Worm (Caenorhabditis elegans): Measurements from ENCODE around the gene gsp-1.
A peak's percentile ranks its signal among the peaks of the same experiment; 100 is the strongest.

gsp-1 gene

DNA sequence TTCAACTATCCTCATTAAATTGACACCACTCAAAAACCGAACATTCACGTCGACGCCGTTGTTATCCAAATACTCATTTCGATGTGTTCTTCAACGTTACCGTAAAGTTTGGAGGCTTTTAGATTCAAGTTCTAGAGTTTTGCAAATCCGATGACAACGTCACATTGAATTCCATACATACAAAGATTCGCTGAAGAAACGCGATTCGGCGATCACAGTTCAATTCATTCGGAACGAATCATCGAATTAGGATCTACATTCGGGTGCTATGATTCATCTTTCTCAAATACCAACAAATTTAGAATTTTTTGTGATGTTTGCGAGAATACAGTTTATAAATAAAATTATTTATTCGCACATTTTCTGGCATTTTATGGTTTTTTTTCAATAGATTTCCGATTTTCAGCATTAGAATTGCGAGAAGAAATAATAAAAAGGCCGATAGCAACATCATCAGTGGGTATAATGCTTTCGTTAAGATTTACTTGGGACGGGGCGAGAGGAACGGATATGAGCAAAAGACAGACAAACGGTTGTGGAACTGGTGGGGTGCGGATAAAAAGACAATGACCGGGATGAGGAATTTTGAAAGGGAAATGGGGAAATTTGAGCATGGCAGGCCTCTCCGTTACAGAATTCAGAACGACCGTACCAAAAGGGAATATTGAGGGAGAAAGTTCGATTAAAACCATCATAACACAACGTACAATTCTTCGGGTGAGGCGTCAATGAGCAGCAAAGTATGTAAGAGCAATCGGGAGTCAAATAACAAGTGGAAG, 29.8 kb downstream of the gsp-1 start (continued):
- TF ChIP-seq snu-23 (GFP tag; optimal IDR thresholded peaks at IDR 0.05) (peak; percentile 5), lin-39 (tag; optimal IDR thresholded peaks at IDR 0.05) (no peak), lsy-2 (tag; optimal IDR thresholded peaks at IDR 0.05) (peak in 1 of 2 experiments; percentile 40), nhr-85 (tag) (peak; percentile 64), mdl-1 (tag; optimal IDR thresholded peaks at IDR 0.05) (peak in 1 of 2 experiments; percentile 28), efl-3 (GFP tag; optimal IDR thresholded peaks at IDR 0.05) (no peak), mef-2 (tag; optimal IDR thresholded peaks at IDR 0.05) (no peak)

DNA sequence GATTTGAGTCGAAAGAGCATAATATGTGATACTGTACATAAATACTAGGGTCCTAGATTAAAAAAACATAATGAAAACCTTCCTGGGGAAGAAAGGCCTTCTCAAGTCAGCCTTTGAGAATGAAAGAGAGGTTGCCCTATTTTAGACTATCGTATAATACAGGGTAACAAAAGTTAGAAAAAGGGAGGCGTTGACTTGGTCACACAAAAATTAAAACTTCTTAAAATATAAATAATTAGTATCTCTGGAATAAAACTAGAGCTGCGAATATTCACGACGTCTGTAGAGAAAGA, 30.3 kb downstream of the gsp-1 start:
- no peak for TF ChIP-seq efl-1 (optimal IDR thresholded peaks at IDR 0.05)
- peak in 1 of 2 experiments; percentile 84 for TF ChIP-seq efl-1 (GFP tag; optimal IDR thresholded peaks at IDR 0.05 in 1 of 2)
- TF ChIP-seq ceh-88 (GFP tag; IDR thresholded peaks at IDR 0.05) = no peak

DNA sequence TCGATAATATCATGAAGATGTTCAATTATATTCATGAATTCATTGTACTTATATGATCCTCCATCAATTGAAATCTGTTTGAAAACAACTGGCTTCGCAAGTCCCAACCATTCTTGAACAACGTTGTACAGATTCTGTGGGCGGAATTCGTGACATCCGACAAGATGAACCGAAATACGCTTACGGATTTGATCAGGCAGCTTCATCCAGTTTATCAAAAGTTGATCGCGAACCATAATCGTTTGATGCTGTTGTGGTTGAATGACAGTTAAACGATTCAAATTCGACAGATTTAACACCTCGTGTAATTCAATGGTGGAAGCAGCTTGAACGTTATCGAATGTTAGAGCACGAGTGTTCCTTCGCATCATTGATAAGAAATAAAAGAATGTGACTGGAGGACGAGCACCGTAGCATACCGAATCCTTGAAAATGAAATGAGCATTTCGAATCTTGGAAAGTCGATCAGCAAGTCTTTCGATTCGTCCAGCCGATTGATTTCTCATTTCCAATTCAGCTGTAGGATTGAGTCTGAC, 31.6 kb downstream of the gsp-1 start:
- no peak for TF ChIP-seq swsn-7 (tag; optimal IDR thresholded peaks at IDR 0.05)
- no peak for TF ChIP-seq F16B12.6 (tag; optimal IDR thresholded peaks at IDR 0.05)
- TF ChIP-seq nhr-47 (tag; optimal IDR thresholded peaks at IDR 0.05) = no peak
- TF ChIP-seq aly-2 (tag; optimal IDR thresholded peaks at IDR 0.05) = peak; percentile 80
- no peak for TF ChIP-seq elt-3 (tag; optimal IDR thresholded peaks at IDR 0.05)
- TF ChIP-seq efl-1 (optimal IDR thresholded peaks at IDR 0.05) = no peak
- TF ChIP-seq efl-1 (GFP tag; optimal IDR thresholded peaks at IDR 0.05 in 1 of 2) = peak in 1 of 2 experiments; percentile 90
- TF ChIP-seq nhr-28 (tag; optimal IDR thresholded peaks at IDR 0.05) = no peak

DNA sequence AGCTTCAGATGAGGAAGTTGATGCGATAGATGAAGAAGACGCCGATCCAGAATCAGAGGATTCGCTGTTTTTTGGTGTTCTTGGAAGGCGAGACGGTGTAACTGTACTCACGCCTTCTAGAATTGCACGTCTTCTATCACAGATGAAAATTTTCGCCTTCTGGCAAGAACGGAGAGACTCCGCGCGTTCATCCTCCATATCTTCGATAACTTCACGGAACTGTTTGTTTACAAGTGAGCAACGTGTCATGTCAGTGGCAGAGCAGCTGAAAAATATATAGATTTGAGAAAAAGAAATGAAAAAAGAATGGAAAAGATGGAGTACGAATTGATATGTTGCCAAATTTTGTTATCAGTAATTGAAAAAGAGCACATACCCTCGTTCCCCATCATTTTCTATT, 32.4 kb downstream of the gsp-1 start:
- TF ChIP-seq lin-35 (GFP tag; optimal IDR thresholded peaks at IDR 0.05) (peak in 1 of 2 experiments; percentile 2), ztf-11 (tag; optimal IDR thresholded peaks at IDR 0.05) (no peak), efl-1 (optimal IDR thresholded peaks at IDR 0.05) (no peak), efl-1 (GFP tag; optimal IDR thresholded peaks at IDR 0.05 in 1 of 2) (peak in 1 of 2 experiments; percentile 87)

DNA sequence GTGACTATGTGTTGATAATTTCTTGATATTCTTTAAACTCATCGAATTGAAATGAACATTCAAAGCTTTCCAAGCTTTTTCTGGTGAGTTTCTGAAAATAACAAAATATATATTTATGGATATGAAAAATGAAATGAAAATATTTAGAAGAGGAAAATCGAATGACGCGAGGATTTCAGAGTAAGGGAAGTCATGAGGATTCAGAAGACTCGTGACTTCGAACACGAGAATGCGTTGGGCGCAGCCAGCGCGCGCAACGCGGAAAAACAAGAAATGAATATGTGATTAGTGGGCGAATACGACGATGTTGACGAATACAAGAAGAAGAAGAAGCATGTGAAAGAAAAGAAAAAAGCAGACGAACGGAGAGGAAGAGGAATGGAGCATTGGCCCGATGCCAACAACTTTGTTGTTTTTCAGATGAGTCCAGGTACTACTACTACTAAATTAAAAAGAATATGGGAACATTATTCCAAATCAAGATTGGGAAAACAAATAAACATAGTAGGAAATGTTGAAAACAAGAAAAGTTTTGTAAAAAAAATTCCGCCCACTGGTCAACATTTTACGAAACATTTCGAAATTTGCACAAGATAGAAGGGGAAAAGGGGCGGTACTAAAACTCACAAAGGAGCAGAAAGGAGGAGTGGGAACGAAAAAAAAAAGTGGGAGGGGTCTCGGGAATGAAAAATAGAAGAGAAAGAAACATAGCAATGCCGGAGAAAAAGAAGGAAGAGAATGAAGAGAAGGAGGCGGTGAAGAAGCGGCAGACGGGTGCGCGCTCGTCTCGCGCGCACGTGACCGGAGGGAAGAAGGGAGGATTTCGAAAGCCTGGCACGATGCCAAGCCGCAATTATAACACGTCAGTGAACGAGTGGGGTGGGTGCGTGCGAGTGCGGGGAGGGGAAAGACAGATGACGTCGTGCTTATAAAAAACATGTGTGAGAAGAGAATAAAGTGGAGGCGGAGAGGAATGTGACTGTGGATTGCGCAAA, 33.2 kb downstream of the gsp-1 start:
- peak; percentile 94 for TF ChIP-seq egl-13 (tag; optimal IDR thresholded peaks at IDR 0.05)
- TF ChIP-seq C16A3.4 (tag; optimal IDR thresholded peaks at IDR 0.05) = peak; percentile 79
- peak; percentile 82 for TF ChIP-seq sup-37 (GFP tag; optimal IDR thresholded peaks at IDR 0.05)
- TF ChIP-seq sptf-1 (tag; optimal IDR thresholded peaks at IDR 0.05) = no peak
- TF ChIP-seq vab-15 (tag; optimal IDR thresholded peaks at IDR 0.05) = peak; percentile 97
- peak; percentile 67 for TF ChIP-seq nhr-237 (tag; optimal IDR thresholded peaks at IDR 0.05)
- TF ChIP-seq elt-2 (tag; optimal IDR thresholded peaks at IDR 0.05) = peak; percentile 29
- TF ChIP-seq unc-86 (tag; optimal IDR thresholded peaks at IDR 0.05) = peak; percentile 91
- no peak for TF ChIP-seq nhr-11 (tag; optimal IDR thresholded peaks at IDR 0.05)
- TF ChIP-seq ama-1 (optimal IDR thresholded peaks at IDR 0.05) = peak; percentile 55
- peak; percentile 94 for TF ChIP-seq fkh-10 (GFP tag; optimal IDR thresholded peaks at IDR 0.05)
- peak; percentile 1 for TF ChIP-seq efl-3 (GFP tag; optimal IDR thresholded peaks at IDR 0.05)
- TF ChIP-seq ets-5 (GFP tag; IDR thresholded peaks at IDR 0.05) = no peak
- TF ChIP-seq dpl-1 (GFP tag; optimal IDR thresholded peaks at IDR 0.05) = peak; percentile 46 to 62 (median 60)
- TF ChIP-seq unc-130 (tag; optimal IDR thresholded peaks at IDR 0.05) = peak; percentile 92
- TF ChIP-seq isw-1 (GFP tag; IDR thresholded peaks at IDR 0.05) = peak; percentile 83
- peak; percentile 86 for TF ChIP-seq blmp-1 (tag; optimal IDR thresholded peaks at IDR 0.05)
- peak; percentile 98 for TF ChIP-seq rnt-1 (tag; optimal IDR thresholded peaks at IDR 0.05)
- peak; percentile 96 for TF ChIP-seq nhr-19 (GFP tag; conservative IDR thresholded peaks at IDR 0.05)
- TF ChIP-seq lir-3 (tag; optimal IDR thresholded peaks at IDR 0.05; ENCODE audit: poor library complexity) = peak; percentile 58
- no peak for TF ChIP-seq hlh-4 (tag; optimal IDR thresholded peaks at IDR 0.05)
- TF ChIP-seq irx-1 (tag; optimal IDR thresholded peaks at IDR 0.05) = peak; percentile 92
- TF ChIP-seq zip-4 (GFP tag; optimal IDR thresholded peaks at IDR 0.05) = peak; percentile 89
- TF ChIP-seq mdl-1 (tag; optimal IDR thresholded peaks at IDR 0.05) = peak; percentile 88 to 98
- TF ChIP-seq xbp-1 (tag; optimal IDR thresholded peaks at IDR 0.05) = peak; percentile 97
- peak; percentile 85 for TF ChIP-seq fkh-4 (tag; optimal IDR thresholded peaks at IDR 0.05; ENCODE audit: borderline replicate concordance)

Measured in whole organism, L1 larva.